Worm (Caenorhabditis elegans) whole organism, L1 larva: ENCODE results near the gene ceh-48.

ENCODE experiments used
- C04F5.9 ChIP-seq: sonication (generic microtip); optimal IDR thresholded peaks from 2 replicates; lab custom pipeline; 2016; ENCODE audit warnings: missing genetic modification characterization, missing compliant biosample characterization
- C16A3.4 ChIP-seq: fragments of 150-350 bp; optimal IDR thresholded peaks from 2 replicates; lab custom pipeline; 2014; ENCODE audit warnings: missing biosample characterization, missing genetic modification characterization
- C34B4.2 ChIP-seq: sonication (generic microtip); optimal IDR thresholded peaks from 2 replicates; lab custom pipeline; 2017; ENCODE audit warnings: mild to moderate bottlenecking, missing genetic modification characterization, missing compliant biosample characterization
- F16B12.6 ChIP-seq: fragments of 150-350 bp; optimal IDR thresholded peaks from 2 replicates; lab custom pipeline; 2014; ENCODE audit warnings: missing biosample characterization, missing genetic modification characterization
- alr-1 ChIP-seq: fragments of 200-800 bp; sonication (Bioruptor generic); optimal IDR thresholded peaks from 2 replicates; lab custom pipeline; 2018; ENCODE audit warnings: borderline replicate concordance, mild to moderate bottlenecking, missing genetic modification characterization, missing compliant biosample characterization
- ama-1 ChIP-seq: fragments of 150-350 bp; optimal IDR thresholded peaks from 2 replicates; lab custom pipeline; 2014
- ceh-63 ChIP-seq: fragments of 200-800 bp; sonication (Bioruptor generic); optimal IDR thresholded peaks from 2 replicates; lab custom pipeline; 2018; ENCODE audit warnings: mild to moderate bottlenecking, missing genetic modification characterization, missing compliant biosample characterization
- ceh-82 ChIP-seq, 3 experiments: fragments of 150-350 bp in 1 of 3; sonication (generic microtip) in 2 of 3; optimal IDR thresholded peaks; 2 replicates each; lab custom pipeline; 2014 to 2017; ENCODE audit warnings: missing biosample characterization in 3 of 3, missing genetic modification characterization in 3 of 3
- ceh-90 ChIP-seq: sonication (generic microtip); optimal IDR thresholded peaks from 2 replicates; lab custom pipeline; 2016; ENCODE audit warnings: missing genetic modification characterization, missing compliant biosample characterization
- ces-1 ChIP-seq: fragments of 150-350 bp; optimal IDR thresholded peaks from 2 replicates; lab custom pipeline; 2014; ENCODE audit warnings: missing biosample characterization, missing genetic modification reagents, missing genetic modification characterization
- dsc-1 ChIP-seq: sonication (generic microtip); optimal IDR thresholded peaks from 2 replicates; lab custom pipeline; 2016; ENCODE audit warnings: mild to moderate bottlenecking, missing genetic modification characterization, missing compliant biosample characterization
- efl-3 ChIP-seq: fragments of 200-800 bp; sonication (Bioruptor generic); optimal IDR thresholded peaks from 2 replicates; lab custom pipeline; 2018; ENCODE audit warnings: mild to moderate bottlenecking, missing genetic modification characterization, missing compliant biosample characterization
- egl-13 ChIP-seq: sonication (generic microtip); optimal IDR thresholded peaks from 2 replicates; lab custom pipeline; 2016; ENCODE audit warnings: missing genotype, missing genetic modification reagents, missing genetic modification characterization, missing compliant biosample characterization
- elt-2 ChIP-seq: sonication (generic microtip); optimal IDR thresholded peaks from 2 replicates; lab custom pipeline; 2016; ENCODE audit warnings: missing genetic modification characterization, mild to moderate bottlenecking, inconsistent platforms, missing compliant biosample characterization, missing genetic modification reagents
- ets-5 ChIP-seq: fragments of 200-800 bp; sonication (Bioruptor generic); IDR thresholded peaks from 2 replicates; pipeline ENCODE4 v1.3.6; 2022; ENCODE audit warnings: missing genetic modification characterization, missing compliant biosample characterization
- fkh-8 ChIP-seq: sonication (generic microtip); optimal IDR thresholded peaks from 2 replicates; lab custom pipeline; 2016; ENCODE audit warnings: mild to moderate bottlenecking, missing genetic modification characterization, missing compliant biosample characterization
- fos-1 ChIP-seq: fragments of 150-350 bp; optimal IDR thresholded peaks from 2 replicates; lab custom pipeline; 2014; ENCODE audit warnings: missing biosample characterization, missing genetic modification characterization
- hlh-4 ChIP-seq: sonication (generic microtip); optimal IDR thresholded peaks from 2 replicates; lab custom pipeline; 2016; ENCODE audit warnings: mild to moderate bottlenecking, missing genetic modification characterization, missing compliant biosample characterization
- hpl-2 ChIP-seq: fragments of 150-350 bp; optimal IDR thresholded peaks from 2 replicates; lab custom pipeline; 2014; ENCODE audit warnings: missing biosample characterization, missing genetic modification reagents, missing genetic modification characterization
- jun-1 ChIP-seq: fragments of 150-350 bp; optimal IDR thresholded peaks from 2 replicates; lab custom pipeline; 2014; ENCODE audit warnings: missing biosample characterization, missing genetic modification reagents, missing genetic modification characterization
- lin-13 ChIP-seq: fragments of 150-350 bp; optimal IDR thresholded peaks from 2 replicates; lab custom pipeline; 2014; ENCODE audit warnings: missing biosample characterization, missing genetic modification reagents, missing genetic modification characterization
- lin-35 ChIP-seq, 2 experiments: fragments of 150-350 bp; optimal IDR thresholded peaks; 2 replicates each; lab custom pipeline; 2014; ENCODE audit warnings: missing biosample characterization in 2 of 2, missing genetic modification characterization in 2 of 2, missing genetic modification reagents in 2 of 2
- lin-39 ChIP-seq: fragments of 150-350 bp; optimal IDR thresholded peaks from 2 replicates; lab custom pipeline; 2014; ENCODE audit warnings: missing biosample characterization, missing genetic modification reagents, missing genetic modification characterization
- lir-3 ChIP-seq: sonication (generic microtip); optimal IDR thresholded peaks from 2 replicates; lab custom pipeline; 2016; ENCODE audit warnings: mild to moderate bottlenecking, missing genetic modification characterization, moderate library complexity, missing compliant biosample characterization; ENCODE audit not compliant: poor library complexity
- lsy-2 ChIP-seq, 2 experiments: fragments of 150-350 bp; optimal IDR thresholded peaks; 2 replicates each; lab custom pipeline; 2014; ENCODE audit warnings: missing biosample characterization in 2 of 2, missing genetic modification characterization in 2 of 2
- mab-9 ChIP-seq: fragments of 200-800 bp; sonication (Bioruptor generic); IDR thresholded peaks from 2 replicates; pipeline ENCODE4 v1.3.6; 2022; ENCODE audit warnings: missing genetic modification reagents, missing genetic modification characterization, missing compliant biosample characterization
- mdl-1 ChIP-seq, 2 experiments: fragments of 150-350 bp; optimal IDR thresholded peaks; 2 replicates each; lab custom pipeline; 2014 to 2017; ENCODE audit warnings: missing biosample characterization in 2 of 2, missing genetic modification characterization in 2 of 2, inconsistent platforms in 1 of 2
- mef-2 ChIP-seq: fragments of 150-350 bp; optimal IDR thresholded peaks from 2 replicates; lab custom pipeline; 2014; ENCODE audit warnings: missing biosample characterization, missing genetic modification characterization
- mep-1 ChIP-seq: fragments of 150-350 bp; optimal IDR thresholded peaks from 2 replicates; lab custom pipeline; 2014; ENCODE audit warnings: missing biosample characterization, missing genetic modification characterization
- nhr-19 ChIP-seq: fragments of 200-800 bp; sonication (Bioruptor generic); conservative IDR thresholded peaks from 2 replicates; pipeline ENCODE4 v1.3.6; 2022; ENCODE audit warnings: missing genetic modification characterization, missing compliant biosample characterization
- nhr-47 ChIP-seq: sonication (generic microtip); optimal IDR thresholded peaks from 2 replicates; lab custom pipeline; 2016; ENCODE audit warnings: mild to moderate bottlenecking, missing genetic modification characterization, moderate library complexity, missing compliant biosample characterization
- nhr-76 ChIP-seq: sonication (generic microtip); optimal IDR thresholded peaks from 2 replicates; lab custom pipeline; 2017; ENCODE audit warnings: missing biosample characterization, missing genetic modification characterization
- nhr-77 ChIP-seq: fragments of 150-350 bp; optimal IDR thresholded peaks from 2 replicates; lab custom pipeline; 2014; ENCODE audit warnings: missing biosample characterization, missing genetic modification characterization
- nhr-84 ChIP-seq: sonication (generic microtip); optimal IDR thresholded peaks from 2 replicates; lab custom pipeline; 2017; ENCODE audit warnings: missing biosample characterization, missing genetic modification characterization
- nhr-85 ChIP-seq: sonication (generic microtip); peaks from one replicate; lab custom pipeline; 2016; ENCODE audit warnings: missing genetic modification characterization, inconsistent platforms, missing compliant biosample characterization
- pqm-1 ChIP-seq: sonication (generic microtip); optimal IDR thresholded peaks from 3 replicates; lab custom pipeline; 2017; ENCODE audit warnings: missing biosample characterization, missing genetic modification characterization
- rnt-1 ChIP-seq: sonication (generic microtip); optimal IDR thresholded peaks from 2 replicates; lab custom pipeline; 2016; ENCODE audit warnings: mild to moderate bottlenecking, missing genetic modification characterization, moderate library complexity, missing compliant biosample characterization
- skn-1 ChIP-seq: fragments of 150-350 bp; optimal IDR thresholded peaks from 2 replicates; lab custom pipeline; 2014; ENCODE audit warnings: missing biosample characterization, missing genetic modification characterization
- sup-37 ChIP-seq: fragments of 200-800 bp; sonication (Bioruptor generic); optimal IDR thresholded peaks from 2 replicates; lab custom pipeline; 2018; ENCODE audit warnings: mild to moderate bottlenecking, missing genetic modification characterization, missing compliant biosample characterization
- swsn-7 ChIP-seq: sonication (generic microtip); optimal IDR thresholded peaks from 2 replicates; lab custom pipeline; 2016; ENCODE audit warnings: missing genetic modification characterization, missing compliant biosample characterization
- tlp-1 ChIP-seq: fragments of 150-350 bp; optimal IDR thresholded peaks from 2 replicates; lab custom pipeline; 2014; ENCODE audit warnings: missing biosample characterization, missing genetic modification characterization
- unc-30 ChIP-seq: sonication (generic microtip); optimal IDR thresholded peaks from 2 replicates; lab custom pipeline; 2017; ENCODE audit warnings: missing biosample characterization, missing genetic modification characterization
- unc-62 ChIP-seq: fragments of 150-350 bp; optimal IDR thresholded peaks from 2 replicates; lab custom pipeline; 2014; ENCODE audit warnings: missing biosample characterization, missing genetic modification reagents, missing genetic modification characterization
- unc-86 ChIP-seq: sonication (generic microtip); optimal IDR thresholded peaks from 2 replicates; lab custom pipeline; 2016; ENCODE audit warnings: missing genetic modification characterization, missing compliant biosample characterization
- unc-98 ChIP-seq: fragments of 200-800 bp; sonication (Bioruptor generic); IDR thresholded peaks from 2 replicates; pipeline ENCODE4 v1.3.6; 2022; ENCODE audit warnings: missing genetic modification characterization, missing compliant biosample characterization
- zag-1 ChIP-seq: fragments of 150-350 bp; optimal IDR thresholded peaks from 2 replicates; lab custom pipeline; 2014; ENCODE audit warnings: missing biosample characterization, missing genetic modification characterization
- zip-4 ChIP-seq: fragments of 200-800 bp; sonication (Bioruptor generic); optimal IDR thresholded peaks from 2 replicates; lab custom pipeline; 2018; ENCODE audit warnings: mild to moderate bottlenecking, missing genetic modification characterization, moderate library complexity, missing compliant biosample characterization
- ztf-11 ChIP-seq, 2 experiments: sonication (generic microtip); optimal IDR thresholded peaks; 2 replicates each; lab custom pipeline; 2016 to 2017; ENCODE audit warnings: missing genetic modification characterization in 2 of 2, missing biosample characterization in 1 of 2, missing compliant biosample characterization in 1 of 2

Gene ceh-48

ce11 chrIV:6809756-6810155 lies 2.2 kb upstream of the ceh-48 start (continued):
- TF ChIP-seq mdl-1 (tag; optimal IDR thresholded peaks at IDR 0.05; lab: Kevin White, UChicago) (no peak), nhr-85 (no peak), fkh-8 (tag; lab: Kevin White, UChicago) (peak; percentile 73), nhr-84 (tag; lab: Kevin White, UChicago) (no peak), C16A3.4 (tag; lab: Kevin White, UChicago) (no peak), ceh-82 (tag; optimal IDR thresholded peaks at IDR 0.05; lab: Kevin White, UChicago) (peak; percentile 48 to 71 (median 49)), F16B12.6 (no peak), fos-1 (tag; lab: Kevin White, UChicago) (no peak), ama-1 (lab: Kevin White, UChicago) (no peak), dsc-1 (tag; lab: Kevin White, UChicago) (no peak), ceh-90 (tag; lab: Kevin White, UChicago) (no peak), tlp-1 (no peak), elt-2 (tag; lab: Kevin White, UChicago) (no peak), alr-1 (tag; lab: Kevin White, UChicago) (no peak), lir-3 (tag; lab: Kevin White, UChicago) (no peak), lin-35 (GFP tag; optimal IDR thresholded peaks at IDR 0.05; lab: Kevin White, UChicago) (peak in 1 of 2 experiments; percentile 51), hlh-4 (tag; lab: Kevin White, UChicago) (no peak), mef-2 (tag; lab: Kevin White, UChicago) (no peak), lsy-2 (tag; optimal IDR thresholded peaks at IDR 0.05; lab: Kevin White, UChicago) (peak in 1 of 2 experiments; percentile 58), C04F5.9 (no peak), pqm-1 (no peak), unc-30 (no peak), C34B4.2 (tag; lab: Kevin White, UChicago) (no peak), zip-4 (GFP tag; lab: Kevin White, UChicago) (no peak), ets-5 (GFP tag; lab: Robert Waterston, UW) (no peak), nhr-77 (no peak), sup-37 (GFP tag; lab: Kevin White, UChicago) (no peak), swsn-7 (tag; lab: Kevin White, UChicago) (peak; percentile 66), ceh-63 (no peak), ztf-11 (tag; optimal IDR thresholded peaks at IDR 0.05; lab: Kevin White, UChicago) (no peak), egl-13 (tag; lab: Kevin White, UChicago) (peak; percentile 50), hpl-2 (GFP tag; lab: Kevin White, UChicago) (no peak), rnt-1 (tag; lab: Kevin White, UChicago) (no peak), unc-62 (GFP tag; lab: Kevin White, UChicago) (no peak), nhr-76 (tag; lab: Kevin White, UChicago) (no peak), jun-1 (tag; lab: Kevin White, UChicago) (peak; percentile 10), zag-1 (peak; percentile 11), efl-3 (GFP tag; lab: Kevin White, UChicago) (no peak), nhr-47 (tag; lab: Kevin White, UChicago) (peak; percentile 64), unc-98 (no peak), mep-1 (tag; lab: Kevin White, UChicago) (no peak), skn-1 (tag; lab: Kevin White, UChicago) (no peak), lin-39 (no peak), unc-86 (tag; lab: Kevin White, UChicago) (peak; percentile 84), lin-13 (no peak), mab-9 (GFP tag; lab: Robert Waterston, UW) (peak; percentile 66), nhr-19 (GFP tag; lab: Robert Waterston, UW) (peak; percentile 41), ces-1 (no peak)
